Worm (Caenorhabditis elegans): ENCODE measurements around the gene col-154.

DNA sequence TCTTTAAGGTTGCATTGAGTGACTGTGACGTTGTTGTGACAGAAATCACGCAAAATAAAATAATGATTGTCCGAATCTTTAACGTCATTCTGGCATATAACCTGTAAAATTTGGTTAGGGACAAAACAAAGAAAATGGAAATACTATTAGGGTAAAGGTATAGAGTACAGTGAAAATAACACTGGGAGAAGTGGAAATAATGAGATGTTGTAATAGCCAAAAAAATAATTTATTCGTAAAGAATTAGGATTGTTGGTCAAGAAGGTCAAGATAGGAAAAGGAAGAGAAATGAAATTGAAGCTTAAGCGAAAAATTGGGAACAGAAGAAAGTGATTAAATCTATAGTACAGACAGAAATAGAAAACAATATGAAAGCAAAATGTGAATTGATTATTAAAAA, 29.9 kb downstream of the col-154 start, which contains the start of gene deg-3:
- no peak for TF ChIP-seq unc-62 (GFP tag; optimal IDR thresholded peaks at IDR 0.05)
- TF ChIP-seq C34F6.9 (tag; optimal IDR thresholded peaks at IDR 0.05) = no peak
- no peak for TF ChIP-seq nhr-11 (tag; optimal IDR thresholded peaks at IDR 0.05)
- TF ChIP-seq ZK546.5 (tag; optimal IDR thresholded peaks at IDR 0.05) = no peak
- TF ChIP-seq lin-11 (tag; optimal IDR thresholded peaks at IDR 0.05) = no peak
- TF ChIP-seq alr-1 (tag; optimal IDR thresholded peaks at IDR 0.05) = no peak
- no peak for TF ChIP-seq nhr-25 (tag; optimal IDR thresholded peaks at IDR 0.05)
- no peak for TF ChIP-seq ztf-4 (tag; optimal IDR thresholded peaks at IDR 0.05)
- no peak for TF ChIP-seq fos-1 (tag; optimal IDR thresholded peaks at IDR 0.05)

Data from whole organism, L2 larva.